Fruit fly (Drosophila melanogaster) whole organism, embryonic: ENCODE measurements around the gene Gycbeta100B.

Source experiments
- Ada2b ChIP-seq: fragments of 200-800 bp; sonication (Bioruptor generic); IDR thresholded peaks from 2 replicates; pipeline ENCODE4 v1.3.6; 2022; ENCODE audit warnings: missing biosample characterization, missing genetic modification characterization
- BEAF-32 ChIP-seq: fragments of 200-800 bp; sonication (Bioruptor generic); optimal IDR thresholded peaks from 3 replicates; lab custom pipeline; 2017; ENCODE audit warnings: missing biosample characterization, missing genetic modification characterization, mild to moderate bottlenecking, moderate library complexity, missing genetic modification reagents
- CG11504 ChIP-seq: fragments of 200-800 bp; sonication (Bioruptor generic); optimal IDR thresholded peaks from 3 replicates; lab custom pipeline; 2019; ENCODE audit warnings: missing biosample characterization, mild to moderate bottlenecking, missing genetic modification characterization, moderate library complexity
- CG11696 ChIP-seq: fragments of 200-800 bp; sonication (Bioruptor generic); IDR thresholded peaks from 2 replicates; pipeline ENCODE4 v1.3.6; 2022; ENCODE audit warnings: missing biosample characterization, missing genetic modification characterization
- CG12744 ChIP-seq: fragments of 200-800 bp; sonication (Bioruptor generic); optimal IDR thresholded peaks from 2 replicates; lab custom pipeline; 2016; ENCODE audit warnings: missing biosample characterization, missing genetic modification characterization
- CG13894 ChIP-seq: fragments of 200-800 bp; sonication (Bioruptor generic); optimal IDR thresholded peaks from 3 replicates; lab custom pipeline; 2018; ENCODE audit warnings: missing biosample characterization, mild to moderate bottlenecking, missing genetic modification characterization, moderate library complexity
- CG1602 ChIP-seq: fragments of 200-800 bp; sonication (Bioruptor generic); optimal IDR thresholded peaks from 3 replicates; lab custom pipeline; 2016; ENCODE audit warnings: missing biosample characterization, missing genetic modification characterization
- CG17186 ChIP-seq: fragments of 200-800 bp; sonication (Bioruptor generic); optimal IDR thresholded peaks from 3 replicates; lab custom pipeline; 2017; ENCODE audit warnings: missing biosample characterization, missing genetic modification reagents, missing genetic modification characterization
- CG18599 ChIP-seq: fragments of 200-800 bp; sonication (Bioruptor generic); optimal IDR thresholded peaks from 3 replicates; lab custom pipeline; 2017; ENCODE audit warnings: missing biosample characterization, missing genetic modification characterization, mild to moderate bottlenecking, moderate library complexity, missing genetic modification reagents
- CG2678 ChIP-seq: fragments of 200-800 bp; sonication (Bioruptor generic); optimal IDR thresholded peaks from 3 replicates; lab custom pipeline; 2019; ENCODE audit warnings: missing biosample characterization, mild to moderate bottlenecking, missing genetic modification characterization, moderate library complexity
- CG2712 ChIP-seq: fragments of 200-800 bp; optimal IDR thresholded peaks from 3 replicates; lab custom pipeline; 2019; ENCODE audit warnings: missing biosample characterization, mild to moderate bottlenecking, missing genetic modification characterization, moderate library complexity
- CG33213 ChIP-seq: fragments of 200-800 bp; sonication (Bioruptor generic); optimal IDR thresholded peaks from 3 replicates; lab custom pipeline; 2016; ENCODE audit warnings: missing biosample characterization, missing genetic modification characterization
- CG33557 ChIP-seq: fragments of 200-800 bp; sonication (Bioruptor generic); optimal IDR thresholded peaks from 2 replicates; lab custom pipeline; 2019; ENCODE audit warnings: missing biosample characterization, mild to moderate bottlenecking, missing genetic modification characterization, moderate library complexity
- CG4820 ChIP-seq: fragments of 200-800 bp; sonication (Bioruptor generic); optimal IDR thresholded peaks from 3 replicates; lab custom pipeline; 2016; ENCODE audit warnings: missing biosample characterization, missing genetic modification characterization
- CG8944 ChIP-seq: fragments of 200-800 bp; sonication (Bioruptor generic); optimal IDR thresholded peaks from 3 replicates; lab custom pipeline; 2016; ENCODE audit warnings: missing biosample characterization, missing genetic modification characterization
- CG9609 ChIP-seq: fragments of 200-800 bp; sonication (Bioruptor generic); optimal IDR thresholded peaks from 3 replicates; lab custom pipeline; 2016; ENCODE audit warnings: missing biosample characterization, missing genetic modification characterization
- CG9817 ChIP-seq: fragments of 200-800 bp; sonication (Bioruptor generic); optimal IDR thresholded peaks from 2 replicates; lab custom pipeline; 2018; ENCODE audit warnings: missing biosample characterization, mild to moderate bottlenecking, missing genetic modification characterization, moderate library complexity
- CG9932 ChIP-seq: fragments of 200-800 bp; sonication (Bioruptor generic); IDR thresholded peaks from 2 replicates; pipeline ENCODE4 v1.3.6; 2022; ENCODE audit warnings: missing biosample characterization, missing genetic modification characterization
- Deaf1 ChIP-seq: fragments of 200-800 bp; optimal IDR thresholded peaks from 3 replicates; lab custom pipeline; 2019; ENCODE audit warnings: missing biosample characterization, mild to moderate bottlenecking, missing genetic modification characterization, moderate library complexity
- H2.0 ChIP-seq: fragments of 200-800 bp; sonication (Bioruptor generic); IDR thresholded peaks from 2 replicates; pipeline ENCODE4 v1.3.6; 2022; ENCODE audit warnings: missing biosample characterization, missing genetic modification characterization
- MESR4 ChIP-seq: fragments of 200-800 bp; sonication (Bioruptor generic); optimal IDR thresholded peaks from 2 replicates; lab custom pipeline; 2018; ENCODE audit warnings: missing biosample characterization, mild to moderate bottlenecking, missing genetic modification characterization, moderate library complexity
- Mad ChIP-seq: fragments of 200-800 bp; sonication (Bioruptor generic); optimal IDR thresholded peaks from 2 replicates; lab custom pipeline; 2016; ENCODE audit warnings: missing biosample characterization, missing genetic modification characterization
- NfI ChIP-seq: fragments of 200-800 bp; sonication (Bioruptor generic); optimal IDR thresholded peaks from 3 replicates; lab custom pipeline; 2018; ENCODE audit warnings: missing biosample characterization, mild to moderate bottlenecking, missing genetic modification characterization, moderate library complexity
- Pdp1 ChIP-seq, 2 experiments: fragments of 200-800 bp; sonication (Bioruptor generic); optimal IDR thresholded peaks; 3 replicates each; lab custom pipeline; 2016; ENCODE audit warnings: missing biosample characterization in 2 of 2, missing genetic modification characterization in 2 of 2, mild to moderate bottlenecking in 1 of 2, moderate library complexity in 1 of 2
- Side ChIP-seq: fragments of 200-800 bp; sonication (Bioruptor generic); optimal IDR thresholded peaks from 2 replicates; lab custom pipeline; 2016; ENCODE audit warnings: missing biosample characterization, missing genetic modification characterization
- Tbp ChIP-seq: fragments of >200 bp; optimal IDR thresholded peaks from 2 replicates; lab custom pipeline; 2018; ENCODE audit warnings: missing biosample characterization, missing genetic modification characterization
- btn ChIP-seq: fragments of 200-800 bp; sonication (Bioruptor generic); optimal IDR thresholded peaks from 2 replicates; lab custom pipeline; 2016; ENCODE audit warnings: missing biosample characterization, missing genetic modification characterization
- caup ChIP-seq: fragments of 200-800 bp; sonication (Bioruptor generic); optimal IDR thresholded peaks from 3 replicates; lab custom pipeline; 2017; ENCODE audit warnings: missing biosample characterization, mild to moderate bottlenecking, missing genetic modification characterization, moderate library complexity; ENCODE audit not compliant: severe bottlenecking
- cg ChIP-seq: fragments of 200-800 bp; sonication (Bioruptor generic); optimal IDR thresholded peaks from 3 replicates; lab custom pipeline; 2019; ENCODE audit warnings: missing biosample characterization, mild to moderate bottlenecking, missing genetic modification characterization, moderate library complexity
- disco-r ChIP-seq: fragments of 200-800 bp; sonication (Bioruptor generic); optimal IDR thresholded peaks from 2 replicates; lab custom pipeline; 2016; ENCODE audit warnings: missing biosample characterization, missing genetic modification characterization
- ems ChIP-seq: fragments of 200-800 bp; sonication (Bioruptor generic); optimal IDR thresholded peaks from 3 replicates; lab custom pipeline; 2016; ENCODE audit warnings: missing biosample characterization, missing genetic modification characterization
- grn ChIP-seq: fragments of 200-800 bp; sonication (Bioruptor generic); optimal IDR thresholded peaks from 3 replicates; lab custom pipeline; 2017; ENCODE audit warnings: missing biosample characterization, missing genetic modification characterization
- lilli ChIP-seq: fragments of 200-800 bp; sonication (Bioruptor generic); optimal IDR thresholded peaks from 3 replicates; lab custom pipeline; 2016; ENCODE audit warnings: missing biosample characterization, missing genetic modification characterization
- mirr ChIP-seq: fragments of 200-800 bp; sonication (Bioruptor generic); optimal IDR thresholded peaks from 3 replicates; lab custom pipeline; 2018; ENCODE audit warnings: missing biosample characterization, mild to moderate bottlenecking, missing genetic modification characterization
- nerfin-1 ChIP-seq: fragments of 200-800 bp; sonication (Bioruptor generic); optimal IDR thresholded peaks from 3 replicates; lab custom pipeline; 2019; ENCODE audit warnings: missing biosample characterization, mild to moderate bottlenecking, missing genetic modification characterization, moderate library complexity
- nerfin-2 ChIP-seq: fragments of 200-800 bp; sonication (Bioruptor generic); IDR thresholded peaks from 2 replicates; pipeline ENCODE4 v1.3.6; 2022; ENCODE audit warnings: missing biosample characterization, missing genetic modification characterization; ENCODE audit not compliant: partially characterized antibody
- nom ChIP-seq: fragments of 200-800 bp; sonication (Bioruptor generic); optimal IDR thresholded peaks from 2 replicates; lab custom pipeline; 2017; ENCODE audit warnings: missing biosample characterization, missing genetic modification characterization, mild to moderate bottlenecking, moderate library complexity, missing genetic modification reagents
- peb ChIP-seq: fragments of 200-800 bp; sonication (Bioruptor generic); IDR thresholded peaks from 2 replicates; pipeline ENCODE4 v1.3.6; 2022; ENCODE audit warnings: missing biosample characterization, missing genetic modification characterization
- phol ChIP-seq: fragments of 200-800 bp; sonication (Bioruptor generic); optimal IDR thresholded peaks from 3 replicates; lab custom pipeline; 2018; ENCODE audit warnings: missing biosample characterization, mild to moderate bottlenecking, missing genetic modification characterization, moderate library complexity
- psq ChIP-seq: fragments of 200-800 bp; sonication (Bioruptor generic); optimal IDR thresholded peaks from 2 replicates; lab custom pipeline; 2017; ENCODE audit warnings: missing biosample characterization, missing genetic modification characterization
- pzg ChIP-seq: fragments of 200-800 bp; sonication (Bioruptor generic); optimal IDR thresholded peaks from 3 replicates; lab custom pipeline; 2018; ENCODE audit warnings: missing biosample characterization, mild to moderate bottlenecking, missing genetic modification characterization, moderate library complexity
- sd ChIP-seq: fragments of 200-800 bp; sonication (Bioruptor generic); optimal IDR thresholded peaks from 3 replicates; lab custom pipeline; 2018; ENCODE audit warnings: missing biosample characterization, mild to moderate bottlenecking, missing genetic modification characterization, moderate library complexity
- sug ChIP-seq: fragments of 200-800 bp; optimal IDR thresholded peaks from 2 replicates; lab custom pipeline; 2019; ENCODE audit warnings: missing biosample characterization, mild to moderate bottlenecking, missing genetic modification characterization, moderate library complexity

The Gycbeta100B gene

DNA sequence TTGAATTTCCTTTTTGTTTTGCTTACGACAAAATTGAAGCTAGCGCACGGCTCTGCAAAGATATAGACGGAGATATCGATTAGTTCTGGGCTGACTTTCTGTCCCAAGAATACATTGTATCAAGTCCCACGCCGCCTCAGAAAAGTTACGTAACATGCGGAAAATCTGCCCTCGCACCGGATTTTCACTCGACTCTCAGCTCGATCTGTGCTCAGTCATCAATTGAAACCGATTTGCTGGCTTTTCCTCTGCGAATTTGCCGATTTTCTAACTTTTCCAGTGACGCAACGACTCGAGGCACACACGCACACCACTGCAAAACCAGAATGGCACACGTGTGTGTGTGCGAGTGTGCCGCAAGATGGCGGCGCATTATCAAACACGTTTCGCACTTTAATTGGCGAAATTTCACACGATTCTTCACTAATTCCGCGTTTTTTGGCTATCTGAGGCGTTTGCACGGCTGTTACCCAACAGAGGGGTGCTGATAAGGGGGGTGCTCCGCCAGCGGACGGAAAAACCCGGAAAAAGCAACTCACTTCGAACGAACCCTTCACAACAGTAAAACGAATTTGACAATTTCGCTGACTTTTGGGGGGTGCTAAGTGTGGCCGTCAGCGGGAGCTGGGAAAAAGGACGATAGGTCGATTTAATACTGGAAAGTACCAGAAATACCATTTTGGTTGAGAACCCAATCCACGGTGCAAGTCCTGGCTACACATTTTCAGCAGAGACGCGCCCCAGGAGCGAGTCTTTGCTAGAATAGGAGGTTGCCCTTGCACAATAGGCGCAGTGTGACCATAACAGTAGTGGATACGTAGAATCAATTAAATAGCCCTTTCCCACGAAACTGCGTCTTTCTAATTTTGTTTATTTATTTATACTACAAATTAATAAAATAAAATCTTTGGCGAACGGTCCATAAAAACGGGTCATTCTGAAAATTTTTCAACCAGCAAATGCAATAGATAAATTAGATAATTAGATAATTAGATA lies 85.1 kb downstream of the Gycbeta100B start, which contains the start of gene ATPsynC (continued):
- peak; percentile 50 for TF ChIP-seq mirr (GFP tag; lab: Kevin White, UChicago)
- TF ChIP-seq CG18599 (GFP tag; lab: Kevin White, UChicago): peak; percentile 41
- peak; percentile 7 for TF ChIP-seq CG12744
- no peak for TF ChIP-seq grn (GFP tag; lab: Kevin White, UChicago)
- TF ChIP-seq nerfin-1 (tag; lab: Kevin White, UChicago): peak; percentile 77
- peak; percentile 29 for TF ChIP-seq CG4820 (GFP tag; lab: Kevin White, UChicago)
- TF ChIP-seq ems: peak; percentile 27
- TF ChIP-seq, all 482 proteins: peak for 198

dm6 chr3R:31220456-31221336 lies 86.5 kb downstream of the Gycbeta100B start, which contains the start of gene CG12054:
CG12054 (plus strand) TSS chr3R:31220702.
- peak; percentile 9 for TF ChIP-seq lilli (GFP tag; lab: Kevin White, UChicago)
- TF ChIP-seq CG33213 (GFP tag; lab: Kevin White, UChicago): peak; percentile 26
- TF ChIP-seq CG18599 (GFP tag; lab: Kevin White, UChicago): peak; percentile 2
- peak; percentile 5 for TF ChIP-seq Side
- TF ChIP-seq BEAF-32: peak; percentile 50
- no peak for TF ChIP-seq CG1602 (GFP tag; lab: Kevin White, UChicago)
- no peak for TF ChIP-seq Tbp (GFP tag; lab: Kevin White, UChicago)
- peak; percentile 7 for TF ChIP-seq CG13894 (tag; lab: Kevin White, UChicago)
- no peak for TF ChIP-seq disco-r
- peak; percentile 15 for TF ChIP-seq CG33557
- TF ChIP-seq btn (GFP tag; lab: Kevin White, UChicago): no peak
- peak in 1 of 2 experiments; percentile 100 for TF ChIP-seq Pdp1 (GFP tag; optimal IDR thresholded peaks at IDR 0.05; lab: Kevin White, UChicago)
- no peak for TF ChIP-seq CG11696
- TF ChIP-seq sd (tag; lab: Kevin White, UChicago): peak; percentile 59
- TF ChIP-seq cg (GFP tag; lab: Kevin White, UChicago): peak; percentile 97
- TF ChIP-seq CG9609 (GFP tag; lab: Kevin White, UChicago): peak; percentile 16
- TF ChIP-seq Deaf1 (tag; lab: Kevin White, UChicago): peak; percentile 0
- TF ChIP-seq phol (tag; lab: Kevin White, UChicago): peak; percentile 2
- no peak for TF ChIP-seq CG4820 (GFP tag; lab: Kevin White, UChicago)
- TF ChIP-seq CG2678 (tag; lab: Kevin White, UChicago): no peak
- TF ChIP-seq Ada2b (GFP tag; lab: Robert Waterston, UW): no peak
- no peak for TF ChIP-seq sug (tag; lab: Kevin White, UChicago)
- no peak for TF ChIP-seq psq (GFP tag; lab: Kevin White, UChicago)
- TF ChIP-seq Mad (GFP tag; lab: Kevin White, UChicago): peak; percentile 17
- no peak for TF ChIP-seq NfI
- TF ChIP-seq CG8944 (GFP tag; lab: Kevin White, UChicago): no peak
- no peak for TF ChIP-seq CG9817 (tag; lab: Kevin White, UChicago)
- no peak for TF ChIP-seq CG9932 (GFP tag; lab: Robert Waterston, UW)
- TF ChIP-seq nerfin-2: no peak
- no peak for TF ChIP-seq H2.0 (GFP tag; lab: Robert Waterston, UW)
- TF ChIP-seq CG17186 (GFP tag; lab: Kevin White, UChicago): peak; percentile 9
- TF ChIP-seq nom (GFP tag; lab: Kevin White, UChicago): no peak
- peak; percentile 100 for TF ChIP-seq MESR4
- TF ChIP-seq caup (GFP tag; lab: Kevin White, UChicago): no peak
- TF ChIP-seq pzg (GFP tag; lab: Kevin White, UChicago): peak; percentile 91
- peak; percentile 1 for TF ChIP-seq CG2712 (tag; lab: Kevin White, UChicago)
- no peak for TF ChIP-seq peb
- peak; percentile 23 for TF ChIP-seq CG11504 (tag; lab: Kevin White, UChicago)
